Fruit fly (Drosophila melanogaster) whole organism, wandering third instar larva: ENCODE results near the gene ChT.

Source experiments
- CG32264 ChIP-seq: fragments of 200-800 bp; sonication (Bioruptor generic); optimal IDR thresholded peaks from 2 replicates; lab custom pipeline; 2016; ENCODE audit warnings: missing biosample characterization, missing genetic modification characterization
- CrebA ChIP-seq: fragments of 200-800 bp; sonication (Bioruptor generic); optimal IDR thresholded peaks from 2 replicates; lab custom pipeline; 2016; ENCODE audit warnings: missing biosample characterization, mild to moderate bottlenecking, missing genetic modification characterization, borderline replicate concordance
- Dfd ChIP-seq: fragments of >200 bp; optimal IDR thresholded peaks from 2 replicates; lab custom pipeline; 2017; ENCODE audit warnings: missing biosample characterization, missing genetic modification characterization
- HLH106 ChIP-seq: fragments of 200-800 bp; optimal IDR thresholded peaks from 3 replicates; lab custom pipeline; 2019; ENCODE audit warnings: missing biosample characterization, mild to moderate bottlenecking, missing genetic modification characterization, moderate library complexity
- h ChIP-seq: fragments of 200-800 bp; sonication (Bioruptor generic); optimal IDR thresholded peaks from 3 replicates; lab custom pipeline; 2016; ENCODE audit warnings: missing biosample characterization, mild to moderate bottlenecking, missing genetic modification characterization
- pan ChIP-seq: fragments of >200 bp; optimal IDR thresholded peaks from 2 replicates; lab custom pipeline; 2017
- psq ChIP-seq: fragments of 200-800 bp; sonication (Bioruptor generic); optimal IDR thresholded peaks from 3 replicates; lab custom pipeline; 2017; ENCODE audit warnings: missing biosample characterization, mild to moderate bottlenecking, missing genetic modification characterization, moderate library complexity

- TF ChIP-seq psq (GFP tag; lab: Kevin White, UChicago): no peak
- no peak for TF ChIP-seq pan (lab: Kevin White, UChicago)
- no peak for TF ChIP-seq Dfd (GFP tag; lab: Kevin White, UChicago)
- peak; percentile 12 for TF ChIP-seq h
- no peak for TF ChIP-seq CrebA
- TF ChIP-seq HLH106: no peak
- no peak for TF ChIP-seq CG32264 (GFP tag; lab: Kevin White, UChicago)
Measured at dm6 chr3R:18633099-18633498, 47.3 kb upstream of the ChT start.
